Worm (Caenorhabditis elegans) whole organism, early embryonic: Measurements from ENCODE around the gene cutl-2.

Source experiments
- B0310.2 ChIP-seq: sonication (generic microtip); optimal IDR thresholded peaks from 2 replicates; lab custom pipeline; 2016; ENCODE audit warnings: mild to moderate bottlenecking, missing genetic modification characterization, missing compliant biosample characterization
- F13C5.2 ChIP-seq: sonication (generic microtip); optimal IDR thresholded peaks from 2 replicates; lab custom pipeline; 2017; ENCODE audit warnings: mild to moderate bottlenecking, missing genetic modification characterization, inconsistent platforms, missing compliant biosample characterization
- aly-1 ChIP-seq: sonication (generic microtip); optimal IDR thresholded peaks from 2 replicates; lab custom pipeline; 2016; ENCODE audit warnings: missing genetic modification characterization, missing compliant biosample characterization
- ama-1 ChIP-seq: fragments of 150-350 bp; optimal IDR thresholded peaks from 2 replicates; lab custom pipeline; 2014
- ceh-13 ChIP-seq: fragments of 200-800 bp; sonication (Bioruptor generic); optimal IDR thresholded peaks from 2 replicates; lab custom pipeline; 2018; ENCODE audit warnings: mild to moderate bottlenecking, missing genetic modification characterization, missing compliant biosample characterization
- ceh-36 ChIP-seq: sonication (generic microtip); optimal IDR thresholded peaks from 2 replicates; lab custom pipeline; 2016; ENCODE audit warnings: missing genetic modification characterization, inconsistent platforms, missing compliant biosample characterization
- ets-7 ChIP-seq: sonication (generic microtip); optimal IDR thresholded peaks from 2 replicates; lab custom pipeline; 2016; ENCODE audit warnings: missing genotype, missing genetic modification characterization, missing compliant biosample characterization
- flt-1 ChIP-seq: fragments of 200-800 bp; sonication (Bioruptor generic); IDR thresholded peaks from 2 replicates; pipeline ENCODE4 v1.3.6; 2022; ENCODE audit warnings: missing genetic modification characterization, missing compliant biosample characterization
- hmbx-1 ChIP-seq: sonication (generic microtip); optimal IDR thresholded peaks from 2 replicates; lab custom pipeline; 2016; ENCODE audit warnings: mild to moderate bottlenecking, missing genetic modification characterization, missing compliant biosample characterization
- hmg-4 ChIP-seq: fragments of 200-800 bp; sonication (Bioruptor generic); optimal IDR thresholded peaks from 2 replicates; lab custom pipeline; 2018; ENCODE audit warnings: mild to moderate bottlenecking, missing genetic modification characterization, missing compliant biosample characterization
- hnd-1 ChIP-seq: sonication (generic microtip); optimal IDR thresholded peaks from 2 replicates; lab custom pipeline; 2016; ENCODE audit warnings: missing genetic modification characterization, missing compliant biosample characterization
- pes-1 ChIP-seq: fragments of 200-800 bp; sonication (Bioruptor generic); IDR thresholded peaks from 2 replicates; pipeline ENCODE4 v1.3.6; 2022; ENCODE audit warnings: missing genetic modification reagents, missing genetic modification characterization, missing compliant biosample characterization
- scrt-1 ChIP-seq: fragments of 200-800 bp; sonication (Bioruptor generic); IDR thresholded peaks from 2 replicates; pipeline ENCODE4 v1.3.6; 2022; ENCODE audit warnings: missing genetic modification characterization, missing compliant biosample characterization
- sea-1 ChIP-seq: fragments of 200-800 bp; sonication (Bioruptor generic); conservative IDR thresholded peaks from 2 replicates; pipeline ENCODE4 v1.3.6; 2022; ENCODE audit warnings: missing genetic modification characterization, missing compliant biosample characterization
- tbx-11 ChIP-seq: fragments of 200-800 bp; sonication (Bioruptor generic); IDR thresholded peaks from 2 replicates; pipeline ENCODE4 v1.3.6; 2022; ENCODE audit warnings: missing genetic modification characterization, missing compliant biosample characterization
- tbx-37 ChIP-seq: fragments of 200-800 bp; sonication (Bioruptor generic); conservative IDR thresholded peaks from 2 replicates; pipeline ENCODE4 v1.3.6; 2022; ENCODE audit warnings: missing genetic modification reagents, missing genetic modification characterization, missing compliant biosample characterization
- tra-4 ChIP-seq: sonication (generic microtip); optimal IDR thresholded peaks from 2 replicates; lab custom pipeline; 2017; ENCODE audit warnings: missing genetic modification characterization, missing compliant biosample characterization

cutl-2 gene

ce11 chrII:9700363-9700762 lies 24.1 kb downstream of the cutl-2 start, which contains the start of the genes Y53C12A.8 and Y53C12A.7:
Gene Y53C12A.8, minus strand, starts transcription at chrII:9700463.
Gene Y53C12A.7, plus strand, starts transcription at chrII:9700543.
- TF ChIP-seq B0310.2 (tag; lab: Kevin White, UChicago) (no peak), aly-1 (no peak), ceh-13 (GFP tag; lab: Kevin White, UChicago) (no peak), sea-1 (GFP tag; lab: Robert Waterston, UW) (no peak), hmbx-1 (no peak)

ce11 chrII:9695942-9696341 lies 28.5 kb downstream of the cutl-2 start:
- TF ChIP-seq tbx-11 (GFP tag; lab: Robert Waterston, UW) (no peak), ama-1 (lab: Kevin White, UChicago) (no peak), aly-1 (no peak), tbx-37 (GFP tag; lab: Robert Waterston, UW) (no peak), flt-1 (GFP tag; lab: Robert Waterston, UW) (no peak), hmbx-1 (no peak)

ce11 chrII:9691839-9692238 lies 32.6 kb downstream of the cutl-2 start, which contains the start of gene nlp-11:
Gene nlp-11, minus strand, starts transcription at chrII:9691939.
- TF ChIP-seq B0310.2 (tag; lab: Kevin White, UChicago) (no peak), scrt-1 (no peak), sea-1 (GFP tag; lab: Robert Waterston, UW) (no peak), hmbx-1 (no peak), ceh-13 (GFP tag; lab: Kevin White, UChicago) (no peak)

ce11 chrII:9690067-9690632 lies 34.3 kb downstream of the cutl-2 start:
- TF ChIP-seq B0310.2 (tag; lab: Kevin White, UChicago): no peak

ce11 chrII:9686663-9687193 lies 37.7 kb downstream of the cutl-2 start, which contains the start of gene ZK1320.9:
Gene ZK1320.9, minus strand, starts transcription at chrII:9686713.
- TF ChIP-seq ets-7 (tag; lab: Kevin White, UChicago): no peak
- no peak for TF ChIP-seq tbx-11 (GFP tag; lab: Robert Waterston, UW)
- TF ChIP-seq scrt-1: no peak
- TF ChIP-seq aly-1: no peak
- no peak for TF ChIP-seq hmg-4 (GFP tag; lab: Kevin White, UChicago)
- TF ChIP-seq ceh-36 (tag; lab: Kevin White, UChicago): no peak
- TF ChIP-seq B0310.2 (tag; lab: Kevin White, UChicago): no peak
- TF ChIP-seq tbx-37 (GFP tag; lab: Robert Waterston, UW): no peak
- TF ChIP-seq hnd-1: no peak
- no peak for TF ChIP-seq ama-1 (lab: Kevin White, UChicago)
- TF ChIP-seq sea-1 (GFP tag; lab: Robert Waterston, UW): no peak
- TF ChIP-seq tra-4 (tag; lab: Kevin White, UChicago): no peak
- no peak for TF ChIP-seq hmbx-1
- TF ChIP-seq F13C5.2 (tag; lab: Kevin White, UChicago): no peak

- TF ChIP-seq ama-1 (lab: Kevin White, UChicago): no peak
- no peak for TF ChIP-seq scrt-1
- TF ChIP-seq F13C5.2 (tag; lab: Kevin White, UChicago): no peak
- TF ChIP-seq tbx-37 (GFP tag; lab: Robert Waterston, UW): no peak
- no peak for TF ChIP-seq tbx-11 (GFP tag; lab: Robert Waterston, UW)
- no peak for TF ChIP-seq hmg-4 (GFP tag; lab: Kevin White, UChicago)
- no peak for TF ChIP-seq ceh-13 (GFP tag; lab: Kevin White, UChicago)
- TF ChIP-seq aly-1: no peak
- TF ChIP-seq sea-1 (GFP tag; lab: Robert Waterston, UW): no peak
- no peak for TF ChIP-seq tra-4 (tag; lab: Kevin White, UChicago)
- no peak for TF ChIP-seq B0310.2 (tag; lab: Kevin White, UChicago)
- no peak for TF ChIP-seq ceh-36 (tag; lab: Kevin White, UChicago)
Observed at ce11 chrII:9684175-9684574, 40.3 kb downstream of the cutl-2 start.

ce11 chrII:9682044-9682443 lies 42.4 kb downstream of the cutl-2 start:
- TF ChIP-seq hmbx-1: no peak

ce11 chrII:9680493-9680892 lies 44.0 kb downstream of the cutl-2 start, which contains the start of gene ZK1320.13:
Gene ZK1320.13, plus strand, starts transcription at chrII:9680793.
- TF ChIP-seq F13C5.2 (tag; lab: Kevin White, UChicago) (no peak), ceh-36 (tag; lab: Kevin White, UChicago) (no peak), flt-1 (GFP tag; lab: Robert Waterston, UW) (no peak), B0310.2 (tag; lab: Kevin White, UChicago) (no peak), scrt-1 (no peak), pes-1 (no peak), ceh-13 (GFP tag; lab: Kevin White, UChicago) (no peak), sea-1 (GFP tag; lab: Robert Waterston, UW) (no peak), tbx-11 (GFP tag; lab: Robert Waterston, UW) (no peak), tbx-37 (GFP tag; lab: Robert Waterston, UW) (no peak), tra-4 (tag; lab: Kevin White, UChicago) (no peak), hmg-4 (GFP tag; lab: Kevin White, UChicago) (no peak), aly-1 (no peak), hmbx-1 (no peak), ama-1 (lab: Kevin White, UChicago) (no peak), ets-7 (tag; lab: Kevin White, UChicago) (no peak), hnd-1 (no peak)
